Worm (Caenorhabditis elegans): Measurements from ENCODE around the gene kin-33.
"Not testable (repeated sequence)": the region's sequence is repeated elsewhere in the genome, so short reads cannot be mapped to it uniquely, and the experiment has no call there.

Gene kin-33

ce11 chrV:237012-237411 lies 2.5 kb upstream of the kin-33 start:
- TF ChIP-seq nhr-12 (tag; optimal IDR thresholded peaks at IDR 0.05), result no peak

ce11 chrV:219632-220031 lies 14.8 kb downstream of the kin-33 start, which contains the start of gene srh-80:
TSS of gene srh-80 (plus strand) at chrV:219932.
- TF ChIP-seq lin-39 (tag; optimal IDR thresholded peaks at IDR 0.05) (no peak), elt-3 (tag; optimal IDR thresholded peaks at IDR 0.05) (no peak), nhr-67 (tag; optimal IDR thresholded peaks at IDR 0.05) (no peak)

- TF ChIP-seq nhr-28 (tag; optimal IDR thresholded peaks at IDR 0.05) (no peak), sea-2 (GFP tag; optimal IDR thresholded peaks at IDR 0.05) (no peak), elt-1 (tag; optimal IDR thresholded peaks at IDR 0.05) (no peak), hmg-11 (tag; optimal IDR thresholded peaks at IDR 0.05) (no peak), ceh-28 (tag; optimal IDR thresholded peaks at IDR 0.05) (no peak), ztf-4 (tag; optimal IDR thresholded peaks at IDR 0.05) (no peak), nhr-77 (tag; optimal IDR thresholded peaks at IDR 0.05) (no peak), ceh-82 (tag; optimal IDR thresholded peaks at IDR 0.05) (no peak), ceh-9 (tag; optimal IDR thresholded peaks at IDR 0.05) (no peak), fkh-10 (GFP tag; optimal IDR thresholded peaks at IDR 0.05) (no peak), fos-1 (tag; optimal IDR thresholded peaks at IDR 0.05) (no peak), nhr-43 (tag; optimal IDR thresholded peaks at IDR 0.05; ENCODE audit: poor library complexity, severe bottlenecking) (no peak), mml-1 (tag; optimal IDR thresholded peaks at IDR 0.05) (no peak), ZK546.5 (tag; optimal IDR thresholded peaks at IDR 0.05) (no peak), skn-1 (tag; optimal IDR thresholded peaks at IDR 0.05) (no peak), ztf-11 (tag; optimal IDR thresholded peaks at IDR 0.05) (no peak), ceh-16 (tag; optimal IDR thresholded peaks at IDR 0.05) (no peak), snpc-4 (tag; optimal IDR thresholded peaks at IDR 0.05) (no peak)
These were observed 17.6 kb downstream of the kin-33 start, which contains the start of gene srh-78 for ce11 chrV:216847-217246. TSS of gene srh-78 (plus strand) at chrV:217147.

- no peak for TF ChIP-seq nhr-237 (tag; optimal IDR thresholded peaks at IDR 0.05)
- no peak for TF ChIP-seq unc-39 (tag; optimal IDR thresholded peaks at IDR 0.05)
- no peak for TF ChIP-seq fkh-2 (tag; optimal IDR thresholded peaks at IDR 0.05)
- TF ChIP-seq daf-12 (tag; optimal IDR thresholded peaks at IDR 0.05), result no peak
- TF ChIP-seq hmg-11 (tag; optimal IDR thresholded peaks at IDR 0.05), result no peak
- TF ChIP-seq lsy-12 (tag; optimal IDR thresholded peaks at IDR 0.05), result no peak
- TF ChIP-seq ceh-28 (tag; optimal IDR thresholded peaks at IDR 0.05), result no peak
- no peak for TF ChIP-seq fos-1 (tag; optimal IDR thresholded peaks at IDR 0.05)
- TF ChIP-seq jun-1 (tag; optimal IDR thresholded peaks at IDR 0.05), result no peak
- no peak for TF ChIP-seq egl-27 (tag; optimal IDR thresholded peaks at IDR 0.05)
- TF ChIP-seq nhr-76 (tag; optimal IDR thresholded peaks at IDR 0.05), result no peak
- no peak for TF ChIP-seq elt-3 (tag; optimal IDR thresholded peaks at IDR 0.05)
- TF ChIP-seq elt-2 (tag; optimal IDR thresholded peaks at IDR 0.05), result no peak
- TF ChIP-seq mdl-1 (tag; optimal IDR thresholded peaks at IDR 0.05), result no peak
- no peak for TF ChIP-seq sea-2 (GFP tag; optimal IDR thresholded peaks at IDR 0.05)
- no peak for TF ChIP-seq nhr-12 (tag; optimal IDR thresholded peaks at IDR 0.05)
- TF ChIP-seq snpc-4 (tag; optimal IDR thresholded peaks at IDR 0.05), result no peak
- no peak for TF ChIP-seq aly-2 (tag; optimal IDR thresholded peaks at IDR 0.05)
- no peak for TF ChIP-seq mml-1 (tag; optimal IDR thresholded peaks at IDR 0.05)
These were observed 18.8 kb downstream of the kin-33 start for ce11 chrV:215697-216096.

ce11 chrV:212687-213086 lies 21.8 kb downstream of the kin-33 start, which contains the start of gene DC2.5:
TSS of gene DC2.5 (minus strand) at chrV:212787.
- TF ChIP-seq nhr-67, ceh-9, lin-39 (tag; optimal IDR thresholded peaks at IDR 0.05): not testable (repeated sequence)
